Fruit fly (Drosophila melanogaster) whole organism, embryonic: ENCODE results near the gene CG18281.
A peak's percentile ranks its signal among the peaks of the same experiment; 100 is the strongest.

Experiments
- Antp ChIP-seq: fragments of 200-800 bp; sonication (Bioruptor generic); optimal IDR thresholded peaks from 3 replicates; lab custom pipeline; 2016; ENCODE audit warnings: missing biosample characterization, missing genetic modification characterization
- CG10654 ChIP-seq: fragments of 200-800 bp; sonication (Bioruptor generic); optimal IDR thresholded peaks from 2 replicates; lab custom pipeline; 2016; ENCODE audit warnings: missing biosample characterization, missing genetic modification characterization
- CG11723 ChIP-seq: fragments of 200-800 bp; sonication (Bioruptor generic); optimal IDR thresholded peaks from 2 replicates; lab custom pipeline; 2017; ENCODE audit warnings: missing biosample characterization, mild to moderate bottlenecking, missing genetic modification characterization
- CG12104 ChIP-seq: fragments of 200-800 bp; sonication (Bioruptor generic); optimal IDR thresholded peaks from 3 replicates; lab custom pipeline; 2016; ENCODE audit warnings: missing biosample characterization, missing genetic modification characterization
- CG12219 ChIP-seq: fragments of 200-800 bp; sonication (Bioruptor generic); optimal IDR thresholded peaks from 3 replicates; lab custom pipeline; 2018; ENCODE audit warnings: missing biosample characterization, mild to moderate bottlenecking, missing genetic modification characterization
- CG13296 ChIP-seq: fragments of 200-800 bp; sonication (Bioruptor generic); optimal IDR thresholded peaks from 3 replicates; lab custom pipeline; 2018; ENCODE audit warnings: missing biosample characterization, mild to moderate bottlenecking, missing genetic modification characterization
- CG15073 ChIP-seq: fragments of 200-800 bp; sonication (Bioruptor generic); optimal IDR thresholded peaks from 2 replicates; lab custom pipeline; 2016; ENCODE audit warnings: missing biosample characterization, missing genetic modification characterization
- CG15601 ChIP-seq: fragments of 200-800 bp; sonication (Bioruptor generic); optimal IDR thresholded peaks from 3 replicates; lab custom pipeline; 2019; ENCODE audit warnings: missing biosample characterization, mild to moderate bottlenecking, missing genetic modification characterization, moderate library complexity
- CG17361 ChIP-seq: fragments of 200-800 bp; sonication (Bioruptor generic); IDR thresholded peaks from 3 replicates; pipeline ENCODE4 v1.3.6; 2022; ENCODE audit warnings: missing biosample characterization, missing genetic modification characterization
- CG17802 ChIP-seq: fragments of 200-800 bp; sonication (Bioruptor generic); optimal IDR thresholded peaks from 2 replicates; lab custom pipeline; 2018; ENCODE audit warnings: missing biosample characterization, mild to moderate bottlenecking, missing genetic modification characterization, moderate library complexity
- CG33557 ChIP-seq: fragments of 200-800 bp; sonication (Bioruptor generic); optimal IDR thresholded peaks from 2 replicates; lab custom pipeline; 2019; ENCODE audit warnings: missing biosample characterization, mild to moderate bottlenecking, missing genetic modification characterization, moderate library complexity
- CG34224 ChIP-seq: fragments of 200-800 bp; sonication (Bioruptor generic); IDR thresholded peaks from 3 replicates; pipeline ENCODE4 v1.3.6; 2022; ENCODE audit warnings: missing biosample characterization, missing genetic modification characterization; ENCODE audit not compliant: partially characterized antibody
- CG4820 ChIP-seq: fragments of 200-800 bp; sonication (Bioruptor generic); optimal IDR thresholded peaks from 3 replicates; lab custom pipeline; 2016; ENCODE audit warnings: missing biosample characterization, missing genetic modification characterization
- CG9817 ChIP-seq: fragments of 200-800 bp; sonication (Bioruptor generic); optimal IDR thresholded peaks from 2 replicates; lab custom pipeline; 2018; ENCODE audit warnings: missing biosample characterization, mild to moderate bottlenecking, missing genetic modification characterization, moderate library complexity
- CoRest ChIP-seq: fragments of 200-800 bp; sonication (Bioruptor generic); optimal IDR thresholded peaks from 3 replicates; lab custom pipeline; 2018; ENCODE audit warnings: missing biosample characterization, mild to moderate bottlenecking, missing genetic modification characterization, moderate library complexity
- Dp ChIP-seq: fragments of 200-800 bp; sonication (Bioruptor generic); optimal IDR thresholded peaks from 2 replicates; lab custom pipeline; 2018; ENCODE audit warnings: missing biosample characterization, mild to moderate bottlenecking, missing genetic modification characterization, moderate library complexity
- Elba2 ChIP-seq: fragments of 200-800 bp; sonication (Bioruptor generic); optimal IDR thresholded peaks from 3 replicates; lab custom pipeline; 2016; ENCODE audit warnings: missing biosample characterization, missing genetic modification characterization
- Gug ChIP-seq: fragments of 200-800 bp; sonication (Bioruptor generic); IDR thresholded peaks from 4 replicates; pipeline ENCODE4 v1.3.6; 2022; ENCODE audit warnings: missing biosample characterization, missing genetic modification characterization
- HLH54F ChIP-seq: fragments of 200-800 bp; sonication (Bioruptor generic); optimal IDR thresholded peaks from 3 replicates; lab custom pipeline; 2016; ENCODE audit warnings: missing biosample characterization, missing genetic modification characterization
- HmgD ChIP-seq: fragments of 200-800 bp; sonication (Bioruptor generic); optimal IDR thresholded peaks from 3 replicates; lab custom pipeline; 2016; ENCODE audit warnings: missing biosample characterization, missing genetic modification characterization
- Lim3 ChIP-seq: fragments of 200-800 bp; sonication (Bioruptor generic); IDR thresholded peaks from 2 replicates; pipeline ENCODE4 v1.3.6; 2022; ENCODE audit warnings: missing biosample characterization, missing genetic modification characterization
- Mad ChIP-seq: fragments of 200-800 bp; sonication (Bioruptor generic); optimal IDR thresholded peaks from 2 replicates; lab custom pipeline; 2016; ENCODE audit warnings: missing biosample characterization, missing genetic modification characterization
- Max ChIP-seq: fragments of 200-800 bp; sonication (Bioruptor generic); optimal IDR thresholded peaks from 2 replicates; lab custom pipeline; 2016; ENCODE audit warnings: missing biosample characterization, mild to moderate bottlenecking, missing genetic modification characterization
- Mes4 ChIP-seq: fragments of 200-800 bp; sonication (Bioruptor generic); optimal IDR thresholded peaks from 2 replicates; lab custom pipeline; 2016; ENCODE audit warnings: missing biosample characterization, missing genetic modification characterization
- NC2β ChIP-seq: fragments of 200-800 bp; sonication (Bioruptor generic); optimal IDR thresholded peaks from 2 replicates; lab custom pipeline; 2016; ENCODE audit warnings: missing biosample characterization, missing genetic modification characterization
- Nf-YA ChIP-seq: fragments of 200-800 bp; sonication (Bioruptor generic); IDR thresholded peaks from 2 replicates; pipeline ENCODE4 v1.3.6; 2022; ENCODE audit warnings: missing biosample characterization, missing genetic modification characterization
- Sry-β ChIP-seq: fragments of 200-800 bp; sonication (Bioruptor generic); optimal IDR thresholded peaks from 2 replicates; lab custom pipeline; 2018; ENCODE audit warnings: missing biosample characterization, mild to moderate bottlenecking, missing genetic modification characterization, moderate library complexity
- Ssrp ChIP-seq: fragments of 200-800 bp; sonication (Bioruptor generic); optimal IDR thresholded peaks from 2 replicates; lab custom pipeline; 2018; ENCODE audit warnings: missing biosample characterization, mild to moderate bottlenecking, missing genetic modification characterization, moderate library complexity
- abd-A ChIP-seq: fragments of 200-800 bp; sonication (Bioruptor generic); optimal IDR thresholded peaks from 3 replicates; lab custom pipeline; 2019; ENCODE audit warnings: missing biosample characterization, mild to moderate bottlenecking, missing genetic modification characterization, moderate library complexity
- bowl ChIP-seq: fragments of 200-800 bp; sonication (Bioruptor generic); IDR thresholded peaks from 2 replicates; pipeline ENCODE4 v1.3.6; 2022; ENCODE audit warnings: missing biosample characterization, missing genetic modification characterization
- btn ChIP-seq: fragments of 200-800 bp; sonication (Bioruptor generic); optimal IDR thresholded peaks from 2 replicates; lab custom pipeline; 2016; ENCODE audit warnings: missing biosample characterization, missing genetic modification characterization
- cad ChIP-seq: fragments of >200 bp; optimal IDR thresholded peaks from 2 replicates; lab custom pipeline; 2017; ENCODE audit warnings: missing biosample characterization, missing genetic modification characterization
- corto ChIP-seq: fragments of 200-800 bp; sonication (Bioruptor generic); optimal IDR thresholded peaks from 2 replicates; lab custom pipeline; 2016; ENCODE audit warnings: missing biosample characterization, mild to moderate bottlenecking, missing genetic modification characterization, moderate library complexity
- croc ChIP-seq: fragments of 200-800 bp; sonication (Bioruptor generic); conservative IDR thresholded peaks from 3 replicates; pipeline ENCODE4 v1.3.6; 2022; ENCODE audit warnings: missing biosample characterization, missing genetic modification characterization
- dm ChIP-seq: fragments of 200-800 bp; sonication (Bioruptor generic); optimal IDR thresholded peaks from 3 replicates; lab custom pipeline; 2016; ENCODE audit warnings: missing biosample characterization, missing genetic modification characterization
- gem ChIP-seq: fragments of 200-800 bp; sonication (Bioruptor generic); optimal IDR thresholded peaks from 2 replicates; lab custom pipeline; 2019; ENCODE audit warnings: missing biosample characterization, mild to moderate bottlenecking, missing genetic modification characterization, moderate library complexity
- hb ChIP-seq: fragments of 200-800 bp; sonication (Bioruptor generic); IDR thresholded peaks from 3 replicates; pipeline ENCODE4 v1.3.6; 2022; ENCODE audit warnings: missing biosample characterization, missing genetic modification characterization; ENCODE audit not compliant: partially characterized antibody
- onecut ChIP-seq: fragments of 200-800 bp; sonication (Bioruptor generic); IDR thresholded peaks from 2 replicates; pipeline ENCODE4 v1.3.6; 2022; ENCODE audit warnings: missing biosample characterization, missing genetic modification characterization
- prd ChIP-seq, 3 experiments: fragments of >200 bp in 2 of 3; fragments of 200-800 bp in 1 of 3; sonication (Bioruptor generic) in 1 of 3; optimal IDR thresholded peaks in 2 of 3; IDR thresholded peaks in 1 of 3; 2 replicates in 2 of 3; 3 replicates in 1 of 3; pipeline versions ENCODE4 v1.3.6 to Lab custom; 2017 to 2022; ENCODE audit warnings: missing biosample characterization in 1 of 3, missing genetic modification characterization in 1 of 3
- pum ChIP-seq: fragments of 200-800 bp; sonication (Bioruptor generic); optimal IDR thresholded peaks from 2 replicates; lab custom pipeline; 2016; ENCODE audit warnings: missing biosample characterization, missing genetic modification characterization
- ranshi ChIP-seq: fragments of 200-800 bp; sonication (Bioruptor generic); IDR thresholded peaks from 2 replicates; pipeline ENCODE4 v1.3.6; 2022; ENCODE audit warnings: missing biosample characterization, missing genetic modification characterization
- rib ChIP-seq: fragments of 200-800 bp; sonication (Bioruptor generic); IDR thresholded peaks from 2 replicates; pipeline ENCODE4 v1.3.6; 2022; ENCODE audit warnings: missing biosample characterization, missing genetic modification characterization
- sd ChIP-seq: fragments of 200-800 bp; sonication (Bioruptor generic); optimal IDR thresholded peaks from 3 replicates; lab custom pipeline; 2018; ENCODE audit warnings: missing biosample characterization, mild to moderate bottlenecking, missing genetic modification characterization, moderate library complexity
- so ChIP-seq: fragments of 200-800 bp; sonication (Bioruptor generic); IDR thresholded peaks from 3 replicates; pipeline ENCODE4 v1.3.6; 2022; ENCODE audit warnings: missing biosample characterization, missing genetic modification characterization
- stwl ChIP-seq: fragments of 200-800 bp; sonication (Bioruptor generic); optimal IDR thresholded peaks from 3 replicates; lab custom pipeline; 2018; ENCODE audit warnings: missing biosample characterization, mild to moderate bottlenecking, missing genetic modification characterization, moderate library complexity
- tna ChIP-seq: fragments of 200-800 bp; sonication (Bioruptor generic); IDR thresholded peaks from 2 replicates; pipeline ENCODE4 v1.3.6; 2022; ENCODE audit warnings: missing biosample characterization, missing genetic modification characterization; ENCODE audit not compliant: partially characterized antibody
- unc-4 ChIP-seq: fragments of 200-800 bp; sonication (Bioruptor generic); IDR thresholded peaks from 2 replicates; pipeline ENCODE4 v1.3.6; 2022; ENCODE audit warnings: missing biosample characterization, missing genetic modification characterization; ENCODE audit not compliant: partially characterized antibody
- usp ChIP-seq: fragments of >200 bp; optimal IDR thresholded peaks from 2 replicates; lab custom pipeline; 2017; ENCODE audit warnings: missing biosample characterization, missing genetic modification characterization
- yki ChIP-seq: fragments of >200 bp; optimal IDR thresholded peaks from 3 replicates; lab custom pipeline; 2018
- zfh1 ChIP-seq: fragments of 200-800 bp; sonication (Bioruptor generic); IDR thresholded peaks from 3 replicates; pipeline ENCODE4 v1.3.6; 2022; ENCODE audit warnings: missing biosample characterization, missing genetic modification characterization

The CG18281 gene

DNA sequence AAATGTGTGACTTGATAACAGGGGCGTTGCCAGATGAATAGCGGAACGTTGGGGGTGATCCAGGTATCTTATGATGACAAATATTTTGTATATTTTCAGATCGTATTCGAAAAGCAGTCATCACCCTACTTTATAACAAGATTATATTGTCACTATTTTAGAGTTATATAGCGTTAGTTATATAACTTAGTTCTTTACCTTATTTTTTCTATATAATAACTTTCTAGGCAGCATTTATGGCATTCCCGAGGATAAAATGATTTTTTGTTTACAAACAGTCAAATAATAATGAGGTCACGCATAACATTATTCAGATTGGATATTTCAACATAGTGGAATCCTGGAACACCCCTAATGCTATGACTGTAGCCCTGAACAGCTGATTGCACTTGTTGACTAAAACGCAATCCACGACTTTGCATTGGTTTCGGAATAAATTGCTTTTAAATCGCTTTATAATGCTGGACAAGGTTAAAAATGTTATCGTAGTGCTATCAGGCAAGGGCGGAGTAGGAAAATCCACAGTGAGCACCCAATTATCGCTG, 26.6 kb downstream of the CG18281 start, which contains the start of gene Nubp2 (continued):
- TF ChIP-seq CG15073 (GFP tag; lab: Kevin White, UChicago) (peak; percentile 78), NC2β (GFP tag; lab: Kevin White, UChicago) (peak; percentile 89), CG11723 (GFP tag; lab: Kevin White, UChicago) (peak; percentile 93), CG17802 (tag; lab: Kevin White, UChicago) (peak; percentile 76), CG12104 (GFP tag; lab: Kevin White, UChicago) (peak; percentile 95), usp (no peak), rib (GFP tag; lab: Robert Waterston, UW) (peak; percentile 89), CG12219 (peak; percentile 91), Gug (GFP tag; lab: Robert Waterston, UW) (peak; percentile 88), btn (GFP tag; lab: Kevin White, UChicago) (peak; percentile 51), abd-A (tag; lab: Kevin White, UChicago) (no peak), croc (GFP tag; lab: Robert Waterston, UW) (peak; percentile 93), yki (peak; percentile 1), CG15601 (tag; lab: Kevin White, UChicago) (peak; percentile 93), CoRest (peak; percentile 98), Elba2 (GFP tag; lab: Kevin White, UChicago) (peak; percentile 90), Max (GFP tag; lab: Kevin White, UChicago) (peak; percentile 96), tna (no peak), ranshi (GFP tag; lab: Robert Waterston, UW) (peak; percentile 87), dm (GFP tag; lab: Kevin White, UChicago) (peak; percentile 86), Lim3 (GFP tag; lab: Robert Waterston, UW) (peak; percentile 63; the same call in 1 of the 2 replicates), Antp (GFP tag; lab: Kevin White, UChicago) (peak; percentile 90), CG33557 (GFP tag; lab: Kevin White, UChicago) (peak; percentile 96), pum (GFP tag; lab: Kevin White, UChicago) (peak; percentile 96), zfh1 (GFP tag; lab: Robert Waterston, UW) (peak; percentile 91), CG4820 (GFP tag; lab: Kevin White, UChicago) (peak; percentile 95), unc-4 (GFP tag; lab: Robert Waterston, UW) (no peak), hb (GFP tag; lab: Robert Waterston, UW) (no peak), HmgD (GFP tag; lab: Kevin White, UChicago) (peak; percentile 40), stwl (peak; percentile 79), CG13296 (GFP tag; lab: Kevin White, UChicago) (peak; percentile 93), so (GFP tag; lab: Robert Waterston, UW) (peak; percentile 87), CG9817 (tag; lab: Kevin White, UChicago) (peak; percentile 97), CG17361 (GFP tag; lab: Robert Waterston, UW) (peak; percentile 99), Dp (peak; percentile 33), prd (optimal IDR thresholded peaks at IDR 0.05; lab: Kevin White, UChicago) (no peak), prd (GFP tag; IDR thresholded peaks at IDR 0.05; lab: Robert Waterston, UW) (peak; percentile 97), corto (GFP tag; lab: Kevin White, UChicago) (peak; percentile 74), cad (no peak), HLH54F (GFP tag; lab: Kevin White, UChicago) (peak; percentile 97), Sry-β (GFP tag; lab: Kevin White, UChicago) (peak; percentile 62), gem (tag; lab: Kevin White, UChicago) (peak; percentile 98), sd (tag; lab: Kevin White, UChicago) (peak; percentile 90), Nf-YA (GFP tag; lab: Robert Waterston, UW) (peak; percentile 78), onecut (GFP tag; lab: Robert Waterston, UW) (peak; percentile 78), Mad (GFP tag; lab: Kevin White, UChicago) (peak; percentile 95), CG34224 (GFP tag; lab: Robert Waterston, UW) (no peak), Mes4 (peak; percentile 87), bowl (GFP tag; lab: Robert Waterston, UW) (peak; percentile 61; the same call in 1 of the 2 replicates), Ssrp (peak; percentile 97), CG10654 (GFP tag; lab: Kevin White, UChicago) (peak; percentile 96)
